Fruit fly (Drosophila melanogaster): ENCODE data around the gene CG10516.

Gene CG10516

dm6 chr3L:15982783-15983432 lies 14.9 kb downstream of the CG10516 start, which contains the start of the genes brm and Arl1 (continued):
- TF ChIP-seq Six4 (GFP tag; optimal IDR thresholded peaks at IDR 0.05) (peak; percentile 95), CG12391 (tag; optimal IDR thresholded peaks at IDR 0.05) (peak; percentile 99), p53 (GFP tag; optimal IDR thresholded peaks at IDR 0.05) (peak; percentile 18), CG11398 (GFP tag; optimal IDR thresholded peaks at IDR 0.05) (peak; percentile 73), CG30403 (GFP tag; optimal IDR thresholded peaks at IDR 0.05) (peak; percentile 98), crc (GFP tag; optimal IDR thresholded peaks at IDR 0.05) (peak; percentile 75), CG13775 (GFP tag; optimal IDR thresholded peaks at IDR 0.05) (peak; percentile 99), CG34376 (GFP tag; optimal IDR thresholded peaks at IDR 0.05) (peak; percentile 99), oc (tag; optimal IDR thresholded peaks at IDR 0.05) (peak; percentile 96), zfh2 (GFP tag; optimal IDR thresholded peaks at IDR 0.05) (peak; percentile 93), ro (GFP tag; IDR thresholded peaks at IDR 0.05) (peak; percentile 97), btn (GFP tag; optimal IDR thresholded peaks at IDR 0.05) (peak; percentile 50), CG9932 (GFP tag; IDR thresholded peaks at IDR 0.05) (peak; percentile 100), B-H2 (GFP tag; optimal IDR thresholded peaks at IDR 0.05) (peak; percentile 99), H15 (GFP tag; IDR thresholded peaks at IDR 0.05) (peak; percentile 99), dm (GFP tag; optimal IDR thresholded peaks at IDR 0.05) (peak; percentile 78), CG8388 (GFP tag; optimal IDR thresholded peaks at IDR 0.05) (peak; percentile 94), Nf-YC (tag; optimal IDR thresholded peaks at IDR 0.05) (peak; percentile 94), prd (optimal IDR thresholded peaks at IDR 0.05) (no peak), prd (GFP tag; IDR thresholded peaks at IDR 0.05) (peak; percentile 99), NK7.1 (GFP tag; optimal IDR thresholded peaks at IDR 0.05) (peak; percentile 52), CG33557 (GFP tag; optimal IDR thresholded peaks at IDR 0.05) (peak; percentile 98), CG15011 (GFP tag; optimal IDR thresholded peaks at IDR 0.05) (peak; percentile 96), CG2678 (tag; optimal IDR thresholded peaks at IDR 0.05) (peak; percentile 99), HHEX (GFP tag; optimal IDR thresholded peaks at IDR 0.05) (peak; percentile 98), zen2 (GFP tag; IDR thresholded peaks at IDR 0.05; ENCODE audit: partially characterized antibody) (no peak), grn (GFP tag; optimal IDR thresholded peaks at IDR 0.05) (peak; percentile 65), CG14860 (GFP tag; IDR thresholded peaks at IDR 0.05; ENCODE audit: partially characterized antibody) (no peak), CG10267 (tag; optimal IDR thresholded peaks at IDR 0.05) (peak; percentile 93), Usf (GFP tag; optimal IDR thresholded peaks at IDR 0.05) (peak; percentile 98), wek (GFP tag; optimal IDR thresholded peaks at IDR 0.05) (peak; percentile 72), Opbp (GFP tag; IDR thresholded peaks at IDR 0.05; ENCODE audit: partially characterized antibody) (peak; percentile 59; the same call in 1 of the 3 replicates), eve (GFP tag; optimal IDR thresholded peaks at IDR 0.05) (no peak), Atf-2 (GFP tag; optimal IDR thresholded peaks at IDR 0.05) (peak; percentile 73), Elba2 (GFP tag; optimal IDR thresholded peaks at IDR 0.05) (peak; percentile 81), tgo (GFP tag; IDR thresholded peaks at IDR 0.05) (peak; percentile 99), Lpt (GFP tag; optimal IDR thresholded peaks at IDR 0.05) (no peak), CG12744 (GFP tag; optimal IDR thresholded peaks at IDR 0.05) (peak; percentile 57), disco-r (GFP tag; optimal IDR thresholded peaks at IDR 0.05) (peak; percentile 15), CG10979 (tag; optimal IDR thresholded peaks at IDR 0.05) (peak; percentile 98), onecut (GFP tag; IDR thresholded peaks at IDR 0.05) (peak; percentile 95), CG18599 (GFP tag; optimal IDR thresholded peaks at IDR 0.05) (peak; percentile 98), CG2875 (GFP tag; optimal IDR thresholded peaks at IDR 0.05) (peak; percentile 82), dmrt11E (tag; optimal IDR thresholded peaks at IDR 0.05) (peak; percentile 98), sr (GFP tag; IDR thresholded peaks at IDR 0.05) (peak; percentile 95), Asciz (GFP tag; optimal IDR thresholded peaks at IDR 0.05) (peak; percentile 92), CG3065 (GFP tag; optimal IDR thresholded peaks at IDR 0.05) (peak; percentile 93), knrl (GFP tag; IDR thresholded peaks at IDR 0.05; ENCODE audit: partially characterized antibody) (peak; percentile 69), CG12219 (GFP tag; optimal IDR thresholded peaks at IDR 0.05) (peak; percentile 90), jing (GFP tag; optimal IDR thresholded peaks at IDR 0.05) (peak; percentile 92)

Data from whole organism, embryonic.